Fruit fly (Drosophila melanogaster) whole organism, embryonic: ENCODE data around the gene Psn.

Experiments used
- Bgb ChIP-seq: fragments of 200-800 bp; sonication (Bioruptor generic); IDR thresholded peaks from 2 replicates; pipeline ENCODE4 v1.3.6; 2022; ENCODE audit warnings: missing biosample characterization, missing genetic modification characterization; ENCODE audit not compliant: partially characterized antibody
- CG10543 ChIP-seq: fragments of 200-800 bp; sonication (Bioruptor generic); optimal IDR thresholded peaks from 3 replicates; lab custom pipeline; 2017; ENCODE audit warnings: missing biosample characterization, mild to moderate bottlenecking, missing genetic modification characterization, moderate library complexity
- CG10654 ChIP-seq: fragments of 200-800 bp; sonication (Bioruptor generic); optimal IDR thresholded peaks from 2 replicates; lab custom pipeline; 2016; ENCODE audit warnings: missing biosample characterization, missing genetic modification characterization
- CG11456 ChIP-seq: fragments of 200-800 bp; sonication (Bioruptor generic); IDR thresholded peaks from 3 replicates; pipeline ENCODE4 v1.3.6; 2022; ENCODE audit warnings: missing biosample characterization, missing genetic modification characterization
- CG11560 ChIP-seq: fragments of 200-800 bp; sonication (Bioruptor generic); IDR thresholded peaks from 3 replicates; pipeline ENCODE4 v1.3.6; 2022; ENCODE audit warnings: missing biosample characterization, missing genetic modification characterization
- CG12219 ChIP-seq: fragments of 200-800 bp; sonication (Bioruptor generic); optimal IDR thresholded peaks from 3 replicates; lab custom pipeline; 2018; ENCODE audit warnings: missing biosample characterization, mild to moderate bottlenecking, missing genetic modification characterization
- CG12659 ChIP-seq: fragments of 200-800 bp; sonication (Bioruptor generic); optimal IDR thresholded peaks from 3 replicates; lab custom pipeline; 2017; ENCODE audit warnings: mild to moderate bottlenecking, missing biosample characterization, missing genetic modification reagents, missing genetic modification characterization
- CG15269 ChIP-seq: fragments of 200-800 bp; sonication (Bioruptor generic); optimal IDR thresholded peaks from 2 replicates; lab custom pipeline; 2018; ENCODE audit warnings: missing biosample characterization, mild to moderate bottlenecking, missing genetic modification characterization, moderate library complexity
- CG18011 ChIP-seq: fragments of 200-800 bp; sonication (Bioruptor generic); optimal IDR thresholded peaks from 2 replicates; lab custom pipeline; 2017; ENCODE audit warnings: missing biosample characterization, missing genetic modification characterization, mild to moderate bottlenecking, moderate library complexity, missing genotype
- CG2678 ChIP-seq: fragments of 200-800 bp; sonication (Bioruptor generic); optimal IDR thresholded peaks from 3 replicates; lab custom pipeline; 2019; ENCODE audit warnings: missing biosample characterization, mild to moderate bottlenecking, missing genetic modification characterization, moderate library complexity
- CG30020 ChIP-seq: fragments of 200-800 bp; optimal IDR thresholded peaks from 2 replicates; lab custom pipeline; 2019; ENCODE audit warnings: missing biosample characterization, mild to moderate bottlenecking, missing genetic modification characterization, moderate library complexity
- CG3281 ChIP-seq: fragments of 200-800 bp; sonication (Bioruptor generic); optimal IDR thresholded peaks from 3 replicates; lab custom pipeline; 2017; ENCODE audit warnings: missing biosample characterization, mild to moderate bottlenecking, missing genetic modification characterization
- CG34376 ChIP-seq: fragments of 200-800 bp; sonication (Bioruptor generic); optimal IDR thresholded peaks from 2 replicates; lab custom pipeline; 2018; ENCODE audit warnings: missing biosample characterization, mild to moderate bottlenecking, missing genetic modification characterization
- CG6254 ChIP-seq: fragments of 200-800 bp; sonication (Bioruptor generic); optimal IDR thresholded peaks from 3 replicates; lab custom pipeline; 2017; ENCODE audit warnings: mild to moderate bottlenecking, missing biosample characterization, missing genetic modification reagents, missing genetic modification characterization
- CG8290 ChIP-seq, 3 experiments: fragments of 200-800 bp; sonication (Bioruptor generic); optimal IDR thresholded peaks; 2 replicates each; lab custom pipeline; 2016 to 2019; ENCODE audit warnings: missing biosample characterization in 3 of 3, missing genetic modification characterization in 3 of 3, mild to moderate bottlenecking in 2 of 3, moderate library complexity in 1 of 3
- CG8388 ChIP-seq: fragments of 200-800 bp; sonication (Bioruptor generic); optimal IDR thresholded peaks from 2 replicates; lab custom pipeline; 2019; ENCODE audit warnings: missing biosample characterization, mild to moderate bottlenecking, missing genetic modification characterization, moderate library complexity
- CG8478 ChIP-seq: fragments of >200 bp; optimal IDR thresholded peaks from 2 replicates; lab custom pipeline; 2018
- CG9876 ChIP-seq: fragments of 200-800 bp; sonication (Bioruptor generic); optimal IDR thresholded peaks from 2 replicates; lab custom pipeline; 2016; ENCODE audit warnings: missing biosample characterization, missing genetic modification characterization
- Camta ChIP-seq: fragments of 200-800 bp; sonication (Bioruptor generic); optimal IDR thresholded peaks from 2 replicates; lab custom pipeline; 2016; ENCODE audit warnings: missing biosample characterization, missing genetic modification characterization
- CkIIα-i1 ChIP-seq: fragments of 200-800 bp; sonication (Bioruptor generic); IDR thresholded peaks from 2 replicates; pipeline ENCODE4 v1.3.6; 2022; ENCODE audit warnings: missing biosample characterization, missing genetic modification characterization
- Dip2 ChIP-seq: fragments of 200-800 bp; sonication (Bioruptor generic); IDR thresholded peaks from 2 replicates; pipeline ENCODE4 v1.3.6; 2022; ENCODE audit warnings: missing biosample characterization, missing genetic modification characterization
- Dip3 ChIP-seq: fragments of 200-800 bp; sonication (Bioruptor generic); optimal IDR thresholded peaks from 3 replicates; lab custom pipeline; 2016; ENCODE audit warnings: missing biosample characterization, missing genetic modification characterization
- E2f2 ChIP-seq: fragments of 200-800 bp; sonication (Bioruptor generic); IDR thresholded peaks from 2 replicates; pipeline ENCODE4 v1.3.6; 2022; ENCODE audit warnings: missing biosample characterization, missing genetic modification characterization
- Gsc ChIP-seq: fragments of 200-800 bp; sonication (Bioruptor generic); IDR thresholded peaks from 2 replicates; pipeline ENCODE4 v1.3.6; 2022; ENCODE audit warnings: missing biosample characterization, missing genetic modification characterization
- Kr ChIP-seq: fragments of 200-800 bp; sonication (Bioruptor generic); optimal IDR thresholded peaks from 2 replicates; lab custom pipeline; 2017; ENCODE audit warnings: missing biosample characterization, mild to moderate bottlenecking, missing genetic modification characterization
- Lim3 ChIP-seq: fragments of 200-800 bp; sonication (Bioruptor generic); IDR thresholded peaks from 2 replicates; pipeline ENCODE4 v1.3.6; 2022; ENCODE audit warnings: missing biosample characterization, missing genetic modification characterization
- NC2β ChIP-seq: fragments of 200-800 bp; sonication (Bioruptor generic); optimal IDR thresholded peaks from 2 replicates; lab custom pipeline; 2016; ENCODE audit warnings: missing biosample characterization, missing genetic modification characterization
- Neu2 ChIP-seq: fragments of 200-800 bp; sonication (Bioruptor generic); optimal IDR thresholded peaks from 3 replicates; lab custom pipeline; 2016; ENCODE audit warnings: missing biosample characterization, missing genetic modification characterization, borderline replicate concordance
- Trl ChIP-seq, 3 experiments: fragments of >200 bp in 2 of 3; fragments of 200-800 bp in 1 of 3; sonication (Bioruptor generic) in 1 of 3; optimal IDR thresholded peaks; 2 replicates in 1 of 3; 3 replicates in 2 of 3; lab custom pipeline; 2016 to 2017; ENCODE audit warnings: missing biosample characterization in 1 of 3, missing genetic modification characterization in 1 of 3
- bbx ChIP-seq: fragments of 200-800 bp; sonication (Bioruptor generic); IDR thresholded peaks from 2 replicates; pipeline ENCODE4 v1.3.6; 2022; ENCODE audit warnings: missing biosample characterization, missing genetic modification characterization; ENCODE audit not compliant: partially characterized antibody
- br ChIP-seq: fragments of >200 bp; optimal IDR thresholded peaks from 2 replicates; lab custom pipeline; 2017
- bsh ChIP-seq, 2 experiments: fragments of 200-800 bp; sonication (Bioruptor generic); optimal IDR thresholded peaks; 2 replicates each; lab custom pipeline; 2017 to 2018; ENCODE audit warnings: mild to moderate bottlenecking in 2 of 2, missing biosample characterization in 2 of 2, missing genetic modification characterization in 2 of 2, moderate library complexity in 1 of 2
- cato ChIP-seq: fragments of 200-800 bp; sonication (Bioruptor generic); optimal IDR thresholded peaks from 2 replicates; lab custom pipeline; 2016; ENCODE audit warnings: missing biosample characterization, missing genetic modification characterization, borderline replicate concordance
- croc ChIP-seq: fragments of 200-800 bp; sonication (Bioruptor generic); conservative IDR thresholded peaks from 3 replicates; pipeline ENCODE4 v1.3.6; 2022; ENCODE audit warnings: missing biosample characterization, missing genetic modification characterization
- cwo ChIP-seq: fragments of 200-800 bp; sonication (Bioruptor generic); optimal IDR thresholded peaks from 3 replicates; lab custom pipeline; 2017; ENCODE audit warnings: missing biosample characterization, missing genetic modification characterization, mild to moderate bottlenecking, moderate library complexity, missing genetic modification reagents
- disco-r ChIP-seq: fragments of 200-800 bp; sonication (Bioruptor generic); optimal IDR thresholded peaks from 2 replicates; lab custom pipeline; 2016; ENCODE audit warnings: missing biosample characterization, missing genetic modification characterization
- dpn ChIP-seq, 2 experiments: fragments of 200-800 bp; sonication (Bioruptor generic); optimal IDR thresholded peaks; 3 replicates each; lab custom pipeline; 2016; ENCODE audit warnings: missing biosample characterization in 2 of 2, missing genetic modification characterization in 2 of 2
- dysf ChIP-seq: fragments of 200-800 bp; sonication (Bioruptor generic); IDR thresholded peaks from 3 replicates; pipeline ENCODE4 v1.3.6; 2022; ENCODE audit warnings: missing biosample characterization, missing genetic modification characterization
- emc ChIP-seq: fragments of 200-800 bp; sonication (Bioruptor generic); optimal IDR thresholded peaks from 2 replicates; lab custom pipeline; 2016; ENCODE audit warnings: missing biosample characterization, missing genetic modification characterization
- ewg ChIP-seq: fragments of 200-800 bp; sonication (Bioruptor generic); optimal IDR thresholded peaks from 3 replicates; lab custom pipeline; 2017; ENCODE audit warnings: mild to moderate bottlenecking, missing biosample characterization, missing genetic modification reagents, missing genetic modification characterization
- gro ChIP-seq: fragments of 200-800 bp; sonication (Bioruptor generic); optimal IDR thresholded peaks from 2 replicates; lab custom pipeline; 2016; ENCODE audit warnings: missing biosample characterization, missing genetic modification characterization
- ham ChIP-seq: fragments of 200-800 bp; sonication (Bioruptor generic); IDR thresholded peaks from 2 replicates; pipeline ENCODE4 v1.3.6; 2022; ENCODE audit warnings: missing biosample characterization, missing genetic modification characterization
- her ChIP-seq: fragments of 200-800 bp; sonication (Bioruptor generic); optimal IDR thresholded peaks from 2 replicates; lab custom pipeline; 2016; ENCODE audit warnings: missing biosample characterization, missing genetic modification characterization
- jigr1 ChIP-seq: fragments of 200-800 bp; sonication (Bioruptor generic); IDR thresholded peaks from 3 replicates; pipeline ENCODE4 v1.3.6; 2022; ENCODE audit warnings: missing biosample characterization, missing genetic modification characterization
- mld ChIP-seq: fragments of 200-800 bp; sonication (Bioruptor generic); IDR thresholded peaks from 3 replicates; pipeline ENCODE4 v1.3.6; 2022; ENCODE audit warnings: missing biosample characterization, missing genetic modification characterization; ENCODE audit not compliant: partially characterized antibody
- org-1 ChIP-seq: fragments of 200-800 bp; sonication (Bioruptor generic); optimal IDR thresholded peaks from 2 replicates; lab custom pipeline; 2017; ENCODE audit warnings: missing biosample characterization, missing genetic modification characterization
- pb ChIP-seq: fragments of 200-800 bp; sonication (Bioruptor generic); optimal IDR thresholded peaks from 3 replicates; lab custom pipeline; 2016; ENCODE audit warnings: missing biosample characterization, missing genetic modification characterization
- pzg ChIP-seq: fragments of 200-800 bp; sonication (Bioruptor generic); optimal IDR thresholded peaks from 3 replicates; lab custom pipeline; 2018; ENCODE audit warnings: missing biosample characterization, mild to moderate bottlenecking, missing genetic modification characterization, moderate library complexity
- sima ChIP-seq: fragments of 200-800 bp; sonication (Bioruptor generic); optimal IDR thresholded peaks from 2 replicates; lab custom pipeline; 2016; ENCODE audit warnings: missing biosample characterization, missing genetic modification characterization
- so ChIP-seq: fragments of 200-800 bp; sonication (Bioruptor generic); IDR thresholded peaks from 3 replicates; pipeline ENCODE4 v1.3.6; 2022; ENCODE audit warnings: missing biosample characterization, missing genetic modification characterization

The Psn gene

dm6 chr3L:20470991-20471498 lies 38.8 kb downstream of the Psn start (continued):
- TF ChIP-seq croc (GFP tag; lab: Robert Waterston, UW) (peak; percentile 13; the same call in 1 of the 3 replicates), gro (GFP tag; lab: Kevin White, UChicago) (no peak), bbx (no peak), CG3281 (GFP tag; lab: Kevin White, UChicago) (peak; percentile 33), Trl (optimal IDR thresholded peaks at IDR 0.05; lab: Kevin White, UChicago) (no peak), Trl (GFP tag; optimal IDR thresholded peaks at IDR 0.05; lab: Kevin White, UChicago) (no peak), ewg (GFP tag; lab: Kevin White, UChicago) (peak; percentile 10), so (no peak), CG10543 (GFP tag; lab: Kevin White, UChicago) (no peak), dysf (GFP tag; lab: Robert Waterston, UW) (peak; percentile 74), dpn (GFP tag; optimal IDR thresholded peaks at IDR 0.05; lab: Kevin White, UChicago) (peak in 1 of 2 experiments; percentile 8), CG12659 (GFP tag; lab: Kevin White, UChicago) (peak; percentile 53), jigr1 (no peak), CG34376 (GFP tag; lab: Kevin White, UChicago) (peak; percentile 67), CG8478 (lab: Kevin White, UChicago) (no peak), CG12219 (GFP tag; lab: Kevin White, UChicago) (peak; percentile 53), Gsc (no peak), CG30020 (no peak), E2f2 (peak; percentile 39; the same call in 1 of the 2 replicates), CG11456 (no peak), sima (GFP tag; lab: Kevin White, UChicago) (no peak), mld (GFP tag; lab: Robert Waterston, UW) (no peak), pzg (GFP tag; lab: Kevin White, UChicago) (no peak), her (GFP tag; lab: Kevin White, UChicago) (peak; percentile 15), Dip3 (no peak), CG8290 (GFP tag; optimal IDR thresholded peaks at IDR 0.05; lab: Kevin White, UChicago) (no peak), CG8290 (tag; optimal IDR thresholded peaks at IDR 0.05; lab: Kevin White, UChicago) (peak in 1 of 2 experiments; percentile 34), Kr (no peak), Neu2 (no peak), cwo (peak; percentile 14), CG6254 (GFP tag; lab: Kevin White, UChicago) (peak; percentile 71), pb (GFP tag; lab: Kevin White, UChicago) (no peak), emc (GFP tag; lab: Kevin White, UChicago) (no peak), CG9876 (GFP tag; lab: Kevin White, UChicago) (no peak), Lim3 (GFP tag; lab: Robert Waterston, UW) (no peak), bsh (GFP tag; optimal IDR thresholded peaks at IDR 0.05; lab: Kevin White, UChicago) (peak in 1 of 2 experiments; percentile 66), disco-r (GFP tag; lab: Kevin White, UChicago) (no peak), CG18011 (GFP tag; lab: Kevin White, UChicago) (no peak), org-1 (peak; percentile 55), cato (no peak), Bgb (GFP tag; lab: Robert Waterston, UW) (no peak), CG2678 (peak; percentile 38), NC2β (GFP tag; lab: Kevin White, UChicago) (no peak), CG10654 (GFP tag; lab: Kevin White, UChicago) (peak; percentile 29), CG11560 (no peak), br (lab: Kevin White, UChicago) (no peak), ham (GFP tag; lab: Robert Waterston, UW) (no peak), CkIIα-i1 (GFP tag; lab: Robert Waterston, UW) (no peak), Camta (GFP tag; lab: Kevin White, UChicago) (no peak), Dip2 (no peak), CG8388 (GFP tag; lab: Kevin White, UChicago) (peak; percentile 42), CG15269 (tag; lab: Kevin White, UChicago) (peak; percentile 56)
